Fruit fly (Drosophila melanogaster) whole organism, prepupa: Measurements from ENCODE around the gene snRNP-U1-70K.

Experiments
- CG10631 ChIP-seq: fragments of 200-800 bp; sonication (Bioruptor generic); optimal IDR thresholded peaks from 2 replicates; lab custom pipeline; 2016; ENCODE audit warnings: missing biosample characterization, missing genetic modification characterization
- CG3032 ChIP-seq: fragments of 200-800 bp; optimal IDR thresholded peaks from 2 replicates; lab custom pipeline; 2019; ENCODE audit warnings: missing biosample characterization, mild to moderate bottlenecking, missing genetic modification characterization, moderate library complexity
- Eip93F ChIP-seq: fragments of 200-800 bp; sonication (Bioruptor generic); optimal IDR thresholded peaks from 2 replicates; lab custom pipeline; 2016; ENCODE audit warnings: missing biosample characterization, mild to moderate bottlenecking, missing genetic modification characterization
- Met ChIP-seq: fragments of 200-800 bp; sonication (Bioruptor generic); optimal IDR thresholded peaks from 3 replicates; lab custom pipeline; 2016; ENCODE audit warnings: missing biosample characterization, missing genetic modification characterization
- Sox102F ChIP-seq: fragments of 200-800 bp; sonication (Bioruptor generic); optimal IDR thresholded peaks from 2 replicates; lab custom pipeline; 2016; ENCODE audit warnings: missing biosample characterization, mild to moderate bottlenecking, missing genetic modification characterization
- Sox15 ChIP-seq: fragments of 200-800 bp; sonication (Bioruptor generic); optimal IDR thresholded peaks from 3 replicates; lab custom pipeline; 2016; ENCODE audit warnings: missing biosample characterization, missing genetic modification characterization
- acj6 ChIP-seq: fragments of 200-800 bp; sonication (Bioruptor generic); optimal IDR thresholded peaks from 3 replicates; lab custom pipeline; 2016; ENCODE audit warnings: missing biosample characterization, missing genetic modification characterization
- fd59A ChIP-seq: fragments of 200-800 bp; sonication (Bioruptor generic); optimal IDR thresholded peaks from 2 replicates; lab custom pipeline; 2017; ENCODE audit warnings: missing biosample characterization, mild to moderate bottlenecking, missing genetic modification characterization, missing genetic modification reagents

DNA sequence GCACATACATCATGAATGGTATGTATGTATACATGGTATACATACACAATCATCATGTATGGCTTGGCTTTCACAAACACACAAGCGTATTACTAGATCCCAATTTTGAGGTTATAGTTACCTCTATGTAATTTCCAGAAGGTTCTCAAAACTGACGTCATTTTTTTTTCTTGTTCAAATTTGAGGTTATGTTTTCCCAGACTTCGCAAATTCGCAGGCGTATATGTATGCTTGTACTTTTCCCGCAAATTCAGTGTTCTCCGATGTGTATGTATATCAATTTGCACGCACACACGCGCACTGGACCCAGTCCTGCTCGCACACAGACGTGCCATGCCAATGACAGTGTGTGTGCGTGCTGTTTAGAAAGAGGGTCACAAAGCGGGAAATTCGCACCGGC, 5.2 kb downstream of the snRNP-U1-70K start:
- no peak for TF ChIP-seq Met
- no peak for TF ChIP-seq Sox102F
- TF ChIP-seq acj6 (GFP tag; lab: Kevin White, UChicago): no peak
- TF ChIP-seq Sox15: no peak
- TF ChIP-seq CG3032 (tag; lab: Kevin White, UChicago): no peak
- TF ChIP-seq fd59A (GFP tag; lab: Kevin White, UChicago): no peak
- TF ChIP-seq CG10631 (GFP tag; lab: Kevin White, UChicago): no peak
- no peak for TF ChIP-seq Eip93F (GFP tag; lab: Kevin White, UChicago)
